Worm (Caenorhabditis elegans) whole organism, L4 larva: ENCODE measurements around the gene C35A5.10.

Experiments
- F26F4.8 ChIP-seq: fragments of 200-800 bp; sonication (Bioruptor generic); conservative IDR thresholded peaks from 2 replicates; pipeline ENCODE4 v1.3.6; 2022; ENCODE audit warnings: missing genetic modification characterization, missing compliant biosample characterization
- T20F7.1 ChIP-seq: fragments of 200-800 bp; sonication (Bioruptor generic); optimal IDR thresholded peaks from 2 replicates; lab custom pipeline; 2018; ENCODE audit warnings: mild to moderate bottlenecking, missing genetic modification characterization, missing compliant biosample characterization
- Y48G9A.11 ChIP-seq: fragments of 200-800 bp; sonication (Bioruptor generic); IDR thresholded peaks from 2 replicates; pipeline ENCODE4 v1.3.6; 2022; ENCODE audit warnings: missing genetic modification reagents, missing genetic modification characterization, missing compliant biosample characterization
- Y5F2A.4 ChIP-seq: fragments of 200-800 bp; sonication (Bioruptor generic); optimal IDR thresholded peaks from 2 replicates; lab custom pipeline; 2018; ENCODE audit warnings: mild to moderate bottlenecking, missing genetic modification characterization, missing compliant biosample characterization
- Y75B8A.6 ChIP-seq: fragments of 200-800 bp; sonication (Bioruptor generic); IDR thresholded peaks from 2 replicates; pipeline ENCODE4 v1.3.6; 2022; ENCODE audit warnings: missing genetic modification reagents, missing genetic modification characterization, missing compliant biosample characterization
- ZK337.2 ChIP-seq: fragments of 200-800 bp; sonication (Bioruptor generic); IDR thresholded peaks from 2 replicates; pipeline ENCODE4 v1.3.6; 2022; ENCODE audit warnings: missing genetic modification reagents, missing genetic modification characterization, missing compliant biosample characterization
- ZK546.5 ChIP-seq, 2 experiments: sonication (generic microtip); optimal IDR thresholded peaks; 2 replicates each; lab custom pipeline; 2017; ENCODE audit warnings: missing biosample characterization in 2 of 2, missing genetic modification characterization in 2 of 2
- aha-1 ChIP-seq: fragments of 150-350 bp; peaks from one replicate; lab custom pipeline; 2014; ENCODE audit warnings: missing biosample characterization, missing genetic modification characterization
- aly-2 ChIP-seq: sonication (generic microtip); optimal IDR thresholded peaks from 2 replicates; lab custom pipeline; 2018; ENCODE audit warnings: missing biosample characterization, missing genetic modification characterization
- attf-4 ChIP-seq: sonication (generic microtip); optimal IDR thresholded peaks from 3 replicates; lab custom pipeline; 2017; ENCODE audit warnings: missing biosample characterization, missing genetic modification characterization
- ceh-20 ChIP-seq: fragments of 200-800 bp; sonication (Bioruptor generic); IDR thresholded peaks from 2 replicates; pipeline ENCODE4 v1.3.6; 2022; ENCODE audit warnings: missing genetic modification reagents, missing genetic modification characterization, missing compliant biosample characterization
- ceh-62 ChIP-seq: sonication (generic microtip); optimal IDR thresholded peaks from 2 replicates; lab custom pipeline; 2017; ENCODE audit warnings: missing biosample characterization, missing genetic modification characterization
- ceh-82 ChIP-seq: sonication (generic microtip); optimal IDR thresholded peaks from 2 replicates; lab custom pipeline; 2017; ENCODE audit warnings: missing biosample characterization, missing genetic modification characterization
- cey-2 ChIP-seq: sonication (generic microtip); optimal IDR thresholded peaks from 3 replicates; lab custom pipeline; 2017; ENCODE audit warnings: missing genetic modification characterization, mild to moderate bottlenecking, missing compliant biosample characterization, antibody characterized with exemption, borderline replicate concordance; ENCODE audit not compliant: insufficient read depth
- ctbp-1 ChIP-seq: fragments of 200-800 bp; sonication (Bioruptor generic); IDR thresholded peaks from 2 replicates; pipeline ENCODE4 v1.3.6; 2022; ENCODE audit warnings: missing genetic modification reagents, missing genetic modification characterization, missing compliant biosample characterization
- daf-12 ChIP-seq: fragments of 150-350 bp; optimal IDR thresholded peaks from 2 replicates; lab custom pipeline; 2014; ENCODE audit warnings: missing biosample characterization, missing genetic modification reagents, missing genetic modification characterization
- dmd-6 ChIP-seq: fragments of 200-800 bp; sonication (Bioruptor generic); IDR thresholded peaks from 2 replicates; pipeline ENCODE4 v1.3.6; 2022; ENCODE audit warnings: missing genetic modification reagents, missing genetic modification characterization, missing compliant biosample characterization
- dve-1 ChIP-seq: sonication (generic microtip); optimal IDR thresholded peaks from 2 replicates; lab custom pipeline; 2017; ENCODE audit warnings: antibody characterized with exemption, mild to moderate bottlenecking, missing genetic modification characterization, missing compliant biosample characterization; ENCODE audit not compliant: insufficient read depth
- egl-43 ChIP-seq: fragments of 200-800 bp; sonication (Bioruptor generic); IDR thresholded peaks from 2 replicates; pipeline ENCODE4 v1.3.6; 2022; ENCODE audit warnings: missing genetic modification reagents, missing genetic modification characterization, missing compliant biosample characterization
- hif-1 ChIP-seq, 2 experiments: sonication (generic microtip); optimal IDR thresholded peaks; 2 replicates each; lab custom pipeline; 2016 to 2017; ENCODE audit warnings: missing compliant biosample characterization in 2 of 2, missing genetic modification characterization in 2 of 2, missing genetic modification reagents in 2 of 2, missing genotype in 2 of 2, mild to moderate bottlenecking in 1 of 2
- hmg-1.1 ChIP-seq: fragments of 200-800 bp; sonication (Bioruptor generic); IDR thresholded peaks from 2 replicates; pipeline ENCODE4 v1.3.6; 2022; ENCODE audit warnings: missing genetic modification reagents, missing genetic modification characterization, missing compliant biosample characterization
- lin-15B ChIP-seq: fragments of 150-350 bp; sonication (generic microtip); optimal IDR thresholded peaks from 3 replicates; lab custom pipeline; 2014; ENCODE audit warnings: missing biosample characterization, missing genetic modification characterization
- lin-39 ChIP-seq: fragments of 150-350 bp; optimal IDR thresholded peaks from 2 replicates; lab custom pipeline; 2014; ENCODE audit warnings: missing biosample characterization, missing genetic modification reagents, missing genetic modification characterization
- lir-3 ChIP-seq: sonication (generic microtip); optimal IDR thresholded peaks from 2 replicates; lab custom pipeline; 2016; ENCODE audit warnings: mild to moderate bottlenecking, missing genetic modification characterization, missing compliant biosample characterization
- madf-5 ChIP-seq, 2 experiments: fragments of 200-800 bp; sonication (Bioruptor generic); IDR thresholded peaks; 2 replicates each; pipeline ENCODE4 v1.3.6; 2022; ENCODE audit warnings: missing compliant biosample characterization in 2 of 2, missing genetic modification characterization in 2 of 2
- mdt-29 ChIP-seq: fragments of 200-800 bp; sonication (Bioruptor generic); IDR thresholded peaks from 2 replicates; pipeline ENCODE4 v1.3.6; 2022; ENCODE audit warnings: missing genetic modification reagents, missing genetic modification characterization, missing compliant biosample characterization
- mep-1 ChIP-seq: fragments of 150-350 bp; sonication (generic microtip); optimal IDR thresholded peaks from 3 replicates; lab custom pipeline; 2014; ENCODE audit warnings: missing biosample characterization, missing genetic modification characterization
- mes-2 ChIP-seq: sonication (generic microtip); optimal IDR thresholded peaks from 2 replicates; lab custom pipeline; 2016; ENCODE audit warnings: missing genotype, mild to moderate bottlenecking, missing genetic modification characterization, missing compliant biosample characterization; ENCODE audit not compliant: poor library complexity, severe bottlenecking
- nhr-10 ChIP-seq: fragments of 150-350 bp; optimal IDR thresholded peaks from 2 replicates; lab custom pipeline; 2014; ENCODE audit warnings: missing biosample characterization, missing genetic modification characterization
- nhr-25 ChIP-seq: sonication (generic microtip); optimal IDR thresholded peaks from 2 replicates; lab custom pipeline; 2017; ENCODE audit warnings: missing genetic modification characterization, mild to moderate bottlenecking, missing compliant biosample characterization, antibody characterized with exemption, moderate library complexity, borderline replicate concordance; ENCODE audit not compliant: insufficient read depth
- nhr-28 ChIP-seq: fragments of 150-350 bp; optimal IDR thresholded peaks from 2 replicates; lab custom pipeline; 2014; ENCODE audit warnings: missing biosample characterization, missing genetic modification characterization
- nhr-6 ChIP-seq: fragments of 150-350 bp; optimal IDR thresholded peaks from 2 replicates; lab custom pipeline; 2014; ENCODE audit warnings: missing biosample characterization, missing genetic modification characterization
- nhr-76 ChIP-seq: fragments of 150-350 bp; optimal IDR thresholded peaks from 2 replicates; lab custom pipeline; 2014; ENCODE audit warnings: missing biosample characterization, missing genetic modification characterization
- pqm-1 ChIP-seq: sonication (generic microtip); optimal IDR thresholded peaks from 2 replicates; lab custom pipeline; 2017; ENCODE audit warnings: missing biosample characterization, missing genetic modification characterization
- sdz-12 ChIP-seq: fragments of 200-800 bp; sonication (Bioruptor generic); optimal IDR thresholded peaks from 2 replicates; lab custom pipeline; 2018; ENCODE audit warnings: mild to moderate bottlenecking, missing genetic modification characterization, missing compliant biosample characterization
- skn-1 ChIP-seq: fragments of 150-350 bp; optimal IDR thresholded peaks from 2 replicates; lab custom pipeline; 2014; ENCODE audit warnings: missing biosample characterization, missing genetic modification characterization
- tra-1 ChIP-seq: fragments of 200-800 bp; sonication (Bioruptor generic); IDR thresholded peaks from 2 replicates; pipeline ENCODE4 v1.3.6; 2022; ENCODE audit warnings: missing genetic modification reagents, missing genetic modification characterization, missing compliant biosample characterization
- unc-62 ChIP-seq, 3 experiments: fragments of 150-350 bp in 1 of 3; sonication (generic microtip); optimal IDR thresholded peaks in 2 of 3; peaks in 1 of 3; 1 replicate in 1 of 3; 2 replicates in 2 of 3; lab custom pipeline; 2014 to 2017; ENCODE audit warnings: missing biosample characterization in 3 of 3, missing genetic modification characterization in 3 of 3, missing genetic modification reagents in 3 of 3, missing genotype in 1 of 3
- zip-11 ChIP-seq: fragments of 200-800 bp; sonication (Bioruptor generic); IDR thresholded peaks from 2 replicates; pipeline ENCODE4 v1.3.6; 2022; ENCODE audit warnings: missing genetic modification characterization, missing compliant biosample characterization
- zip-2 ChIP-seq: fragments of 150-350 bp; optimal IDR thresholded peaks from 2 replicates; lab custom pipeline; 2014; ENCODE audit warnings: missing biosample characterization, missing genetic modification characterization
- ztf-11 ChIP-seq: fragments of 150-350 bp; optimal IDR thresholded peaks from 2 replicates; lab custom pipeline; 2014; ENCODE audit warnings: missing biosample characterization, missing genetic modification characterization
- ztf-7 ChIP-seq: fragments of 150-350 bp; optimal IDR thresholded peaks from 2 replicates; lab custom pipeline; 2014; ENCODE audit warnings: missing biosample characterization, missing genetic modification characterization

C35A5.10 gene

ce11 chrV:10525902-10526301 is 21.9 kb downstream of the C35A5.10 start, which contains the start of the genes C35A5.8 and hda-11 (continued):
- TF ChIP-seq sdz-12 (GFP tag; lab: Kevin White, UChicago) (peak; percentile 41), madf-5 (GFP tag; IDR thresholded peaks at IDR 0.05; lab: Robert Waterston, UW) (no peak), nhr-25 (peak; percentile 4), nhr-10 (tag; lab: Kevin White, UChicago) (no peak)

- TF ChIP-seq ztf-11 (tag; lab: Kevin White, UChicago): no peak
- TF ChIP-seq mdt-29 (GFP tag; lab: Robert Waterston, UW): no peak
- TF ChIP-seq T20F7.1 (GFP tag; lab: Kevin White, UChicago): no peak
- no peak for TF ChIP-seq ZK337.2 (GFP tag; lab: Robert Waterston, UW)
- no peak for TF ChIP-seq lin-15B
- TF ChIP-seq ceh-62 (tag; lab: Kevin White, UChicago): no peak
- no peak for TF ChIP-seq Y75B8A.6 (GFP tag; lab: Robert Waterston, UW)
- TF ChIP-seq ceh-20: no peak
- TF ChIP-seq skn-1 (tag; lab: Kevin White, UChicago): no peak
- TF ChIP-seq aly-2 (tag; lab: Kevin White, UChicago): no peak
- TF ChIP-seq zip-2 (tag; lab: Kevin White, UChicago): no peak
- no peak for TF ChIP-seq nhr-76 (tag; lab: Kevin White, UChicago)
- TF ChIP-seq mes-2 (tag; lab: Kevin White, UChicago): no peak
- no peak for TF ChIP-seq ztf-7 (tag; lab: Kevin White, UChicago)
- no peak for TF ChIP-seq dve-1 (tag; lab: Kevin White, UChicago)
- TF ChIP-seq lin-39: no peak
- TF ChIP-seq, all 104 proteins: peak for 0
Observed at ce11 chrV:10528500-10528899, 24.5 kb downstream of the C35A5.10 start, which contains the start of gene F25D1.3. Gene F25D1.3, plus strand, starts transcription at chrV:10528724.

- no peak for TF ChIP-seq egl-43 (GFP tag; lab: Robert Waterston, UW)
- TF ChIP-seq nhr-28 (tag; lab: Kevin White, UChicago): peak; percentile 31
- peak; percentile 90 for TF ChIP-seq aha-1
Observed at ce11 chrV:10529600-10529999, 25.6 kb downstream of the C35A5.10 start.

ce11 chrV:10532725-10533124 is 28.7 kb downstream of the C35A5.10 start, which contains the start of gene txt-10:
Gene txt-10, minus strand, starts transcription at chrV:10532825.
- TF ChIP-seq mep-1 (tag; lab: Kevin White, UChicago) (peak; percentile 9), unc-62 (GFP tag; optimal IDR thresholded peaks at IDR 0.05 in 1 of 2; lab: Kevin White, UChicago) (peak in 1 of 2 experiments; percentile 88), unc-62 (tag; optimal IDR thresholded peaks at IDR 0.05; lab: Kevin White, UChicago) (no peak), Y5F2A.4 (no peak), aha-1 (peak; percentile 34)

- TF ChIP-seq nhr-6 (tag; lab: Kevin White, UChicago) (no peak), ZK337.2 (GFP tag; lab: Robert Waterston, UW) (no peak), ceh-82 (tag; lab: Kevin White, UChicago) (no peak), tra-1 (GFP tag; lab: Robert Waterston, UW) (no peak), zip-2 (tag; lab: Kevin White, UChicago) (no peak), madf-5 (GFP tag; IDR thresholded peaks at IDR 0.05; lab: Robert Waterston, UW) (no peak), dmd-6 (GFP tag; lab: Robert Waterston, UW) (peak; percentile 37), ZK546.5 (tag; optimal IDR thresholded peaks at IDR 0.05; lab: Kevin White, UChicago) (no peak), mes-2 (tag; lab: Kevin White, UChicago) (peak; percentile 41), aly-2 (tag; lab: Kevin White, UChicago) (no peak), T20F7.1 (GFP tag; lab: Kevin White, UChicago) (peak; percentile 8), cey-2 (no peak), ceh-20 (no peak), hif-1 (tag; optimal IDR thresholded peaks at IDR 0.05; lab: Kevin White, UChicago) (peak in 1 of 2 experiments; percentile 14), Y48G9A.11 (GFP tag; lab: Robert Waterston, UW) (no peak), daf-12 (tag; lab: Kevin White, UChicago) (no peak), nhr-28 (tag; lab: Kevin White, UChicago) (peak; percentile 55), sdz-12 (GFP tag; lab: Kevin White, UChicago) (no peak), zip-11 (GFP tag; lab: Robert Waterston, UW) (no peak), ctbp-1 (GFP tag; lab: Robert Waterston, UW) (no peak), attf-4 (tag; lab: Kevin White, UChicago) (no peak), hmg-1.1 (GFP tag; lab: Robert Waterston, UW) (0 out of 2 replicates have a peak, but pooled peaks have one; percentile 18), F26F4.8 (GFP tag; lab: Robert Waterston, UW) (0 out of 2 replicates have a peak, but pooled peaks have one; percentile 34), egl-43 (GFP tag; lab: Robert Waterston, UW) (0 out of 2 replicates have a peak, but pooled peaks have one; percentile 26), lir-3 (tag; lab: Kevin White, UChicago) (no peak), pqm-1 (tag; lab: Kevin White, UChicago) (peak; percentile 2), Y5F2A.4 (no peak)
Observed at ce11 chrV:10535325-10535724, 31.3 kb downstream of the C35A5.10 start.
